Fruit fly (Drosophila melanogaster): Measurements from ENCODE around the gene CG15044.

DNA sequence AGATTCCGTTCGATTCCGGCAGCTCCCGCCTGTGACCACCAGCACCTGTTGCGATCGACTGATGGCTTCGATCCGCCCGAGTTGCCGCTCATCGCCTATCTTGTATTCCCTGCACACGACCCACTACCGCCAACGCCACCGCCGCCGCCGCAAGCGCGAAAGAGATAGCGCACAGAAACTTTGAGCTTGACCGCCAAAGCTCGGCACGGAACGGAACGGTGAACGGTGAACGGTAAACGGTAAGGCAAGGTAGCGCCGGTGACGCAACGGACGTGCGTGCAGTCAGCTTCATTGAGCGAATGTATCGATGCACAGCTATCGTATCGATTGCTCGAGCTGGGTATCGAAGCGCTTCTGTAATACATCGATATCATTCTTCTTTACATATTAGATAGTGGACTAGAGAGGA lies 20.5 kb upstream of the CG15044 start, which contains the start of gene Ggt-1:
- TF ChIP-seq Sin3A (optimal IDR thresholded peaks at IDR 0.05) (no peak), ttk (optimal IDR thresholded peaks at IDR 0.05) (no peak), h (optimal IDR thresholded peaks at IDR 0.05) (no peak), insv (optimal IDR thresholded peaks at IDR 0.05) (no peak), Myc (optimal IDR thresholded peaks at IDR 0.05) (no peak), psq (optimal IDR thresholded peaks at IDR 0.05) (no peak)
